Fruit fly (Drosophila melanogaster): ENCODE measurements around the gene colt.

Gene colt

dm6 chr2L:2734215-2734614 lies 35.7 kb downstream of the colt start (continued):
- no peak for TF ChIP-seq trem (tag; optimal IDR thresholded peaks at IDR 0.05)
- peak; percentile 50 for TF ChIP-seq BtbVII (GFP tag; optimal IDR thresholded peaks at IDR 0.05)
- TF ChIP-seq CG6272 (GFP tag; IDR thresholded peaks at IDR 0.05), result no peak
- no peak for TF ChIP-seq kay (GFP tag; optimal IDR thresholded peaks at IDR 0.05)
- TF ChIP-seq CG7963 (GFP tag; IDR thresholded peaks at IDR 0.05; ENCODE audit: partially characterized antibody), result no peak
- peak; percentile 17 for TF ChIP-seq CG12104 (GFP tag; optimal IDR thresholded peaks at IDR 0.05)
- TF ChIP-seq pan (optimal IDR thresholded peaks at IDR 0.05), result no peak
- peak in 1 of 2 experiments; percentile 23 for TF ChIP-seq pan (GFP tag; optimal IDR thresholded peaks at IDR 0.05 in 1 of 2, IDR thresholded peaks at IDR 0.05 in 1 of 2)
- TF ChIP-seq CG2116 (GFP tag; optimal IDR thresholded peaks at IDR 0.05), result no peak
- peak; percentile 26 for TF ChIP-seq fd96Cb (tag; optimal IDR thresholded peaks at IDR 0.05)
- TF ChIP-seq pzg (GFP tag; optimal IDR thresholded peaks at IDR 0.05), result no peak
- no peak for TF ChIP-seq NC2α (GFP tag; optimal IDR thresholded peaks at IDR 0.05)
- no peak for TF ChIP-seq rib (GFP tag; IDR thresholded peaks at IDR 0.05)
- TF ChIP-seq dmrt11E (tag; optimal IDR thresholded peaks at IDR 0.05), result no peak
- peak; percentile 50 for TF ChIP-seq vvl (GFP tag; IDR thresholded peaks at IDR 0.05)
- TF ChIP-seq CG4404 (GFP tag; IDR thresholded peaks at IDR 0.05), result peak; percentile 49; the same call in 1 of the 2 replicates
- no peak for TF ChIP-seq CG8765 (GFP tag; IDR thresholded peaks at IDR 0.05)
- TF ChIP-seq CG15601 (tag; optimal IDR thresholded peaks at IDR 0.05), result no peak
- no peak for TF ChIP-seq Dfd (GFP tag; optimal IDR thresholded peaks at IDR 0.05)
- TF ChIP-seq CG17912 (GFP tag; optimal IDR thresholded peaks at IDR 0.05), result no peak
- no peak for TF ChIP-seq zf30C (GFP tag; optimal IDR thresholded peaks at IDR 0.05)
- no peak for TF ChIP-seq CG4282 (GFP tag; optimal IDR thresholded peaks at IDR 0.05)
- TF ChIP-seq pnt (GFP tag; optimal IDR thresholded peaks at IDR 0.05), result no peak
- TF ChIP-seq CG18619 (GFP tag; optimal IDR thresholded peaks at IDR 0.05), result peak; percentile 31
- peak; percentile 22; the same call in 2 of the 3 replicates for TF ChIP-seq tgo (GFP tag; IDR thresholded peaks at IDR 0.05)
- no peak for TF ChIP-seq trh (GFP tag; optimal IDR thresholded peaks at IDR 0.05)
- peak; percentile 18 for TF ChIP-seq slou (GFP tag; optimal IDR thresholded peaks at IDR 0.05)
- TF ChIP-seq Hr51 (GFP tag; optimal IDR thresholded peaks at IDR 0.05), result peak; percentile 18 to 62
- no peak for TF ChIP-seq Antp (GFP tag; optimal IDR thresholded peaks at IDR 0.05)
- peak; percentile 2 for TF ChIP-seq tx (GFP tag; optimal IDR thresholded peaks at IDR 0.05)
- TF ChIP-seq CG30020 (tag; optimal IDR thresholded peaks at IDR 0.05), result no peak
- TF ChIP-seq ssp (GFP tag; IDR thresholded peaks at IDR 0.05), result 0 out of 2 replicates have a peak, but pooled peaks have one; percentile 9
- TF ChIP-seq C15 (GFP tag; IDR thresholded peaks at IDR 0.05), result no peak
- no peak for TF ChIP-seq CG17568 (GFP tag; optimal IDR thresholded peaks at IDR 0.05)
- peak; percentile 37 for TF ChIP-seq CG7928 (GFP tag; optimal IDR thresholded peaks at IDR 0.05)
- no peak for TF ChIP-seq sob (GFP tag; IDR thresholded peaks at IDR 0.05)
- peak; percentile 53; the same call in 1 of the 3 replicates for TF ChIP-seq CG17361 (GFP tag; IDR thresholded peaks at IDR 0.05)
- no peak for TF ChIP-seq CG32772 (GFP tag; IDR thresholded peaks at IDR 0.05)
- peak; percentile 26 for TF ChIP-seq crc (GFP tag; optimal IDR thresholded peaks at IDR 0.05)
- TF ChIP-seq ap (GFP tag; IDR thresholded peaks at IDR 0.05), result no peak
- peak; percentile 55 for TF ChIP-seq lmd (GFP tag; IDR thresholded peaks at IDR 0.05)
- peak; percentile 42 for TF ChIP-seq Bteb2 (GFP tag; optimal IDR thresholded peaks at IDR 0.05)
- peak; percentile 62; the same call in 1 of the 2 replicates for TF ChIP-seq ranshi (GFP tag; IDR thresholded peaks at IDR 0.05)
- peak; percentile 31 for TF ChIP-seq Xbp1 (GFP tag; optimal IDR thresholded peaks at IDR 0.05)
- TF ChIP-seq CG4854 (GFP tag; optimal IDR thresholded peaks at IDR 0.05), result no peak
- no peak for TF ChIP-seq Vsx1 (GFP tag; optimal IDR thresholded peaks at IDR 0.05)
- no peak for TF ChIP-seq ro (GFP tag; IDR thresholded peaks at IDR 0.05)
- TF ChIP-seq CG3281 (GFP tag; optimal IDR thresholded peaks at IDR 0.05), result peak; percentile 85
- TF ChIP-seq lov (optimal IDR thresholded peaks at IDR 0.05), result no peak
- no peak for TF ChIP-seq lov (GFP tag; IDR thresholded peaks at IDR 0.05)
- TF ChIP-seq hth (optimal IDR thresholded peaks at IDR 0.05), result no peak
- no peak for TF ChIP-seq hbn (GFP tag; IDR thresholded peaks at IDR 0.05; ENCODE audit: partially characterized antibody)
- no peak for TF ChIP-seq BEAF-32 (GFP tag; optimal IDR thresholded peaks at IDR 0.05)
